Worm (Caenorhabditis elegans) whole organism, late embryonic: ENCODE results near the gene K07H8.8.

ENCODE experiments used
- ceh-14 ChIP-seq: sonication (generic microtip); optimal IDR thresholded peaks from 2 replicates; lab custom pipeline; 2016; ENCODE audit warnings: missing genotype, missing genetic modification characterization, missing compliant biosample characterization
- ceh-9 ChIP-seq: sonication (generic microtip); optimal IDR thresholded peaks from 2 replicates; lab custom pipeline; 2016; ENCODE audit warnings: mild to moderate bottlenecking, missing genetic modification characterization, inconsistent platforms, missing compliant biosample characterization
- che-1 ChIP-seq: sonication (generic microtip); optimal IDR thresholded peaks from 2 replicates; lab custom pipeline; 2016; ENCODE audit warnings: mild to moderate bottlenecking, missing genetic modification characterization, missing compliant biosample characterization
- pha-4 ChIP-seq: fragments of 150-350 bp; optimal IDR thresholded peaks from 2 replicates; lab custom pipeline; 2018; ENCODE audit warnings: missing biosample characterization, missing genetic modification reagents, missing genetic modification characterization
- tbx-2 ChIP-seq: sonication (generic microtip); optimal IDR thresholded peaks from 2 replicates; lab custom pipeline; 2016; ENCODE audit warnings: missing genetic modification characterization, missing compliant biosample characterization

ce11 chrIV:8259904-8260303 lies 8.3 kb downstream of the K07H8.8 start, which contains the start of gene K07H8.7:
- TF ChIP-seq tbx-2 (tag; lab: Kevin White, UChicago) (no peak), ceh-9 (no peak), che-1 (no peak), pha-4 (tag; lab: Kevin White, UChicago) (no peak), ceh-14 (no peak)
